Worm (Caenorhabditis elegans) whole organism, midembryonic: Measurements from ENCODE around the gene pho-6.

Experiments
- klf-2 ChIP-seq: fragments of 200-800 bp; sonication (Bioruptor generic); conservative IDR thresholded peaks from 2 replicates; pipeline ENCODE4 v1.3.6; 2022; ENCODE audit warnings: missing genetic modification reagents, missing genetic modification characterization, missing compliant biosample characterization
- tab-1 ChIP-seq: fragments of 200-800 bp; sonication (Bioruptor generic); IDR thresholded peaks from 2 replicates; pipeline ENCODE4 v1.3.6; 2022; ENCODE audit warnings: missing genetic modification characterization, missing compliant biosample characterization
- ztf-23 ChIP-seq: fragments of 200-800 bp; sonication (Bioruptor generic); IDR thresholded peaks from 2 replicates; pipeline ENCODE4 v1.3.6; 2022; ENCODE audit warnings: missing genetic modification reagents, missing genetic modification characterization, missing compliant biosample characterization

- TF ChIP-seq klf-2 (GFP tag; lab: Robert Waterston, UW) = no peak
- no peak for TF ChIP-seq tab-1
- TF ChIP-seq ztf-23 (GFP tag; lab: Robert Waterston, UW) = no peak
These were observed 30.9 kb upstream of the pho-6 start for ce11 chrV:8424840-8425814.
